Fruit fly (Drosophila melanogaster): ENCODE measurements around the gene inaF-C.
A peak's percentile ranks its signal among the peaks of the same experiment; 100 is the strongest.

Gene inaF-C

dm6 chrX:11694959-11695882, 36.3 kb downstream of the inaF-C start, which contains the start of gene PhKgamma:
TSS of gene PhKgamma (plus strand) at chrX:11695137.
- TF ChIP-seq Clk (GFP tag; optimal IDR thresholded peaks at IDR 0.05): no peak
- TF ChIP-seq Hr96 (GFP tag; optimal IDR thresholded peaks at IDR 0.05): no peak
- TF ChIP-seq cnc (optimal IDR thresholded peaks at IDR 0.05): no peak
- TF ChIP-seq tj (GFP tag; optimal IDR thresholded peaks at IDR 0.05): peak; percentile 71
- TF ChIP-seq cic (GFP tag; optimal IDR thresholded peaks at IDR 0.05): peak; percentile 65
- peak; percentile 35 for TF ChIP-seq ovo (GFP tag; optimal IDR thresholded peaks at IDR 0.05)
- peak; percentile 0 for TF ChIP-seq CG12768 (GFP tag; optimal IDR thresholded peaks at IDR 0.05)
- TF ChIP-seq CG14711 (tag; optimal IDR thresholded peaks at IDR 0.05): peak; percentile 2
- peak; percentile 83 for TF ChIP-seq kay (GFP tag; ENCODE audit: borderline replicate concordance)
- peak; percentile 16 for TF ChIP-seq pad (GFP tag; optimal IDR thresholded peaks at IDR 0.05)
- peak; percentile 50 for TF ChIP-seq CG11617 (GFP tag; optimal IDR thresholded peaks at IDR 0.05)
- TF ChIP-seq Mnt (GFP tag; optimal IDR thresholded peaks at IDR 0.05): peak; percentile 86
- peak; percentile 32 for TF ChIP-seq CG1620 (GFP tag; optimal IDR thresholded peaks at IDR 0.05)
- TF ChIP-seq Crg-1 (GFP tag; optimal IDR thresholded peaks at IDR 0.05): no peak
- TF ChIP-seq CG5204 (GFP tag; optimal IDR thresholded peaks at IDR 0.05): no peak
- peak; percentile 41 for TF ChIP-seq toe (GFP tag; optimal IDR thresholded peaks at IDR 0.05)
- no peak for TF ChIP-seq CG33017 (tag; optimal IDR thresholded peaks at IDR 0.05)
- TF ChIP-seq bab1 (GFP tag; optimal IDR thresholded peaks at IDR 0.05): peak; percentile 66
- no peak for TF ChIP-seq CG7045 (GFP tag; optimal IDR thresholded peaks at IDR 0.05)
- TF ChIP-seq CG7101 (tag; optimal IDR thresholded peaks at IDR 0.05): peak; percentile 34

- no peak for TF ChIP-seq cnc (optimal IDR thresholded peaks at IDR 0.05)
- TF ChIP-seq toe (GFP tag; optimal IDR thresholded peaks at IDR 0.05): no peak
- TF ChIP-seq cic (GFP tag; optimal IDR thresholded peaks at IDR 0.05): no peak
- no peak for TF ChIP-seq Hr96 (GFP tag; optimal IDR thresholded peaks at IDR 0.05)
- TF ChIP-seq bab1 (GFP tag; optimal IDR thresholded peaks at IDR 0.05): no peak
- TF ChIP-seq Clk (GFP tag; optimal IDR thresholded peaks at IDR 0.05): no peak
- TF ChIP-seq CG33017 (tag; optimal IDR thresholded peaks at IDR 0.05): no peak
- TF ChIP-seq pad (GFP tag; optimal IDR thresholded peaks at IDR 0.05): no peak
- TF ChIP-seq CG14711 (tag; optimal IDR thresholded peaks at IDR 0.05): no peak
- no peak for TF ChIP-seq tj (GFP tag; optimal IDR thresholded peaks at IDR 0.05)
Measured at dm6 chrX:11689669-11690068, 41.9 kb downstream of the inaF-C start.

dm6 chrX:11687666-11688492, 43.7 kb downstream of the inaF-C start:
- TF ChIP-seq CG5204 (GFP tag; optimal IDR thresholded peaks at IDR 0.05): no peak
- TF ChIP-seq Crg-1 (GFP tag; optimal IDR thresholded peaks at IDR 0.05): no peak
- TF ChIP-seq Hr96 (GFP tag; optimal IDR thresholded peaks at IDR 0.05): no peak
- no peak for TF ChIP-seq toe (GFP tag; optimal IDR thresholded peaks at IDR 0.05)
- no peak for TF ChIP-seq CG33017 (tag; optimal IDR thresholded peaks at IDR 0.05)
- TF ChIP-seq CG12768 (GFP tag; optimal IDR thresholded peaks at IDR 0.05): no peak
- peak; percentile 20 for TF ChIP-seq kay (GFP tag; ENCODE audit: borderline replicate concordance)
- TF ChIP-seq tj (GFP tag; optimal IDR thresholded peaks at IDR 0.05): no peak
- no peak for TF ChIP-seq CG14711 (tag; optimal IDR thresholded peaks at IDR 0.05)

dm6 chrX:11686675-11687074, 44.9 kb downstream of the inaF-C start:
- no peak for TF ChIP-seq CG1620 (GFP tag; optimal IDR thresholded peaks at IDR 0.05)
- TF ChIP-seq CG7045 (GFP tag; optimal IDR thresholded peaks at IDR 0.05): no peak
- no peak for TF ChIP-seq cic (GFP tag; optimal IDR thresholded peaks at IDR 0.05)
- no peak for TF ChIP-seq CG7101 (tag; optimal IDR thresholded peaks at IDR 0.05)
- no peak for TF ChIP-seq CG12768 (GFP tag; optimal IDR thresholded peaks at IDR 0.05)
- no peak for TF ChIP-seq CG11617 (GFP tag; optimal IDR thresholded peaks at IDR 0.05)
- TF ChIP-seq CG33017 (tag; optimal IDR thresholded peaks at IDR 0.05): no peak
- no peak for TF ChIP-seq toe (GFP tag; optimal IDR thresholded peaks at IDR 0.05)
- no peak for TF ChIP-seq bab1 (GFP tag; optimal IDR thresholded peaks at IDR 0.05)
- TF ChIP-seq CG14711 (tag; optimal IDR thresholded peaks at IDR 0.05): no peak
- TF ChIP-seq tj (GFP tag; optimal IDR thresholded peaks at IDR 0.05): no peak
- TF ChIP-seq Clk (GFP tag; optimal IDR thresholded peaks at IDR 0.05): no peak
- TF ChIP-seq Mnt (GFP tag; optimal IDR thresholded peaks at IDR 0.05): no peak
- no peak for TF ChIP-seq kay (GFP tag; ENCODE audit: borderline replicate concordance)
- TF ChIP-seq ovo (GFP tag; optimal IDR thresholded peaks at IDR 0.05): no peak
- no peak for TF ChIP-seq pad (GFP tag; optimal IDR thresholded peaks at IDR 0.05)
- no peak for TF ChIP-seq Crg-1 (GFP tag; optimal IDR thresholded peaks at IDR 0.05)
- TF ChIP-seq Hr96 (GFP tag; optimal IDR thresholded peaks at IDR 0.05): no peak
- no peak for TF ChIP-seq cnc (optimal IDR thresholded peaks at IDR 0.05)
- no peak for TF ChIP-seq CG5204 (GFP tag; optimal IDR thresholded peaks at IDR 0.05)

- TF ChIP-seq kay (GFP tag; ENCODE audit: borderline replicate concordance) (no peak), Crg-1 (GFP tag; optimal IDR thresholded peaks at IDR 0.05) (peak; percentile 23), CG33017 (tag; optimal IDR thresholded peaks at IDR 0.05) (no peak), toe (GFP tag; optimal IDR thresholded peaks at IDR 0.05) (no peak), CG7045 (GFP tag; optimal IDR thresholded peaks at IDR 0.05) (peak; percentile 1), CG7101 (tag; optimal IDR thresholded peaks at IDR 0.05) (peak; percentile 29), CG14711 (tag; optimal IDR thresholded peaks at IDR 0.05) (peak; percentile 16), tj (GFP tag; optimal IDR thresholded peaks at IDR 0.05) (peak; percentile 45), pad (GFP tag; optimal IDR thresholded peaks at IDR 0.05) (peak; percentile 49), CG5204 (GFP tag; optimal IDR thresholded peaks at IDR 0.05) (no peak), cic (GFP tag; optimal IDR thresholded peaks at IDR 0.05) (peak; percentile 61), Clk (GFP tag; optimal IDR thresholded peaks at IDR 0.05) (no peak), Hr96 (GFP tag; optimal IDR thresholded peaks at IDR 0.05) (no peak), ovo (GFP tag; optimal IDR thresholded peaks at IDR 0.05) (peak; percentile 68), CG12768 (GFP tag; optimal IDR thresholded peaks at IDR 0.05) (peak; percentile 12), CG1620 (GFP tag; optimal IDR thresholded peaks at IDR 0.05) (no peak), CG11617 (GFP tag; optimal IDR thresholded peaks at IDR 0.05) (peak; percentile 37), bab1 (GFP tag; optimal IDR thresholded peaks at IDR 0.05) (peak; percentile 33), Mnt (GFP tag; optimal IDR thresholded peaks at IDR 0.05) (peak; percentile 57), cnc (optimal IDR thresholded peaks at IDR 0.05) (no peak)
Measured at dm6 chrX:11685918-11686640, 45.5 kb downstream of the inaF-C start.
